Worm (Caenorhabditis elegans): ENCODE measurements around the gene arx-3.

arx-3 gene

ce11 chrIII:12052206-12052605 is 6.1 kb downstream of the arx-3 start, which contains the start of gene Y79H2A.3:
TSS of gene Y79H2A.3 (minus strand) at chrIII:12052306.
- TF ChIP-seq spr-3 (GFP tag; optimal IDR thresholded peaks at IDR 0.05) (no peak), ctbp-1 (GFP tag; IDR thresholded peaks at IDR 0.05) (no peak), nhr-111 (GFP tag; optimal IDR thresholded peaks at IDR 0.05) (no peak), ces-1 (GFP tag; optimal IDR thresholded peaks at IDR 0.05) (no peak), attf-4 (tag; optimal IDR thresholded peaks at IDR 0.05) (no peak), nhr-6 (tag; optimal IDR thresholded peaks at IDR 0.05) (no peak), egl-27 (tag; optimal IDR thresholded peaks at IDR 0.05) (no peak)

- TF ChIP-seq aha-1 (tag) = no peak
- TF ChIP-seq egl-27 (tag; optimal IDR thresholded peaks at IDR 0.05) = no peak
- TF ChIP-seq hlh-30 (tag; optimal IDR thresholded peaks at IDR 0.05; ENCODE audit: insufficient read depth) = no peak
- TF ChIP-seq lin-13 (GFP tag; optimal IDR thresholded peaks at IDR 0.05) = no peak
- TF ChIP-seq dpl-1 (GFP tag; optimal IDR thresholded peaks at IDR 0.05) = no peak
- no peak for TF ChIP-seq nhr-6 (tag; optimal IDR thresholded peaks at IDR 0.05)
- TF ChIP-seq hlh-11 (tag; optimal IDR thresholded peaks at IDR 0.05) = no peak
- TF ChIP-seq lir-3 (tag; optimal IDR thresholded peaks at IDR 0.05) = no peak
Measured at ce11 chrIII:12040999-12041398, 17.3 kb downstream of the arx-3 start, which contains the start of gene Y79H2A.4. TSS of gene Y79H2A.4 (plus strand) at chrIII:12041299.

- TF ChIP-seq Y75B8A.6 (GFP tag; IDR thresholded peaks at IDR 0.05) (no peak), set-16 (GFP tag; IDR thresholded peaks at IDR 0.05) (peak; percentile 88), nhr-48 (tag; optimal IDR thresholded peaks at IDR 0.05) (no peak)
Measured at ce11 chrIII:12037217-12037616, 21.0 kb downstream of the arx-3 start.

ce11 chrIII:12034311-12034710 is 23.9 kb downstream of the arx-3 start:
- TF ChIP-seq set-16 (GFP tag; IDR thresholded peaks at IDR 0.05) = peak; percentile 90
- TF ChIP-seq unc-62 (GFP tag; optimal IDR thresholded peaks at IDR 0.05 in 1 of 2) = peak in 1 of 2 experiments; percentile 13
- no peak for TF ChIP-seq unc-62 (tag; optimal IDR thresholded peaks at IDR 0.05)
- no peak for TF ChIP-seq vab-7 (GFP tag; IDR thresholded peaks at IDR 0.05)
- TF ChIP-seq sdz-12 (GFP tag; optimal IDR thresholded peaks at IDR 0.05) = peak; percentile 26
- peak; percentile 86 for TF ChIP-seq aha-1 (tag)

ce11 chrIII:12033259-12033658 is 25.0 kb downstream of the arx-3 start:
- TF ChIP-seq ceh-82 (tag; optimal IDR thresholded peaks at IDR 0.05) = no peak
- TF ChIP-seq hmg-1.1 (GFP tag; IDR thresholded peaks at IDR 0.05) = no peak
- no peak for TF ChIP-seq zag-1 (tag; optimal IDR thresholded peaks at IDR 0.05)
- TF ChIP-seq lin-13 (GFP tag; optimal IDR thresholded peaks at IDR 0.05) = no peak
- no peak for TF ChIP-seq fos-1 (tag; optimal IDR thresholded peaks at IDR 0.05)
- TF ChIP-seq duxl-1 (tag; optimal IDR thresholded peaks at IDR 0.05; ENCODE audit: poor library complexity) = no peak
- no peak for TF ChIP-seq tag-97 (GFP tag; IDR thresholded peaks at IDR 0.05)
- TF ChIP-seq unc-39 (tag; optimal IDR thresholded peaks at IDR 0.05) = no peak
- TF ChIP-seq tra-1 (GFP tag; IDR thresholded peaks at IDR 0.05) = no peak
- no peak for TF ChIP-seq fkh-10 (GFP tag; optimal IDR thresholded peaks at IDR 0.05)

- no peak for TF ChIP-seq daf-12 (tag; optimal IDR thresholded peaks at IDR 0.05)
- peak; percentile 16 for TF ChIP-seq dve-1 (tag; optimal IDR thresholded peaks at IDR 0.05; ENCODE audit: insufficient read depth)
- TF ChIP-seq R02D3.7 (tag; optimal IDR thresholded peaks at IDR 0.05) = no peak
- TF ChIP-seq lin-15B (tag; optimal IDR thresholded peaks at IDR 0.05) = no peak
- no peak for TF ChIP-seq nhr-77 (tag; optimal IDR thresholded peaks at IDR 0.05)
Measured at ce11 chrIII:12030669-12031068, 27.6 kb downstream of the arx-3 start, which contains the start of gene Y79H2A.2. TSS of gene Y79H2A.2 (minus strand) at chrIII:12030769.

Data from whole organism, L4 larva.